Worm (Caenorhabditis elegans) whole organism, L4 larva: ENCODE results near the gene Y60C6A.1.

Experiments used
- R02D3.7 ChIP-seq: fragments of 150-350 bp; sonication (generic microtip); optimal IDR thresholded peaks from 3 replicates; lab custom pipeline; 2014; ENCODE audit warnings: missing biosample characterization, missing genetic modification characterization
- ceh-82 ChIP-seq: sonication (generic microtip); optimal IDR thresholded peaks from 2 replicates; lab custom pipeline; 2017; ENCODE audit warnings: missing biosample characterization, missing genetic modification characterization
- dmd-9 ChIP-seq: fragments of 200-800 bp; sonication (Bioruptor generic); IDR thresholded peaks from 2 replicates; pipeline ENCODE4 v1.3.6; 2022; ENCODE audit warnings: missing genetic modification reagents, missing genetic modification characterization, missing compliant biosample characterization
- egl-27 ChIP-seq: sonication (generic microtip); optimal IDR thresholded peaks from 3 replicates; lab custom pipeline; 2017; ENCODE audit warnings: missing biosample characterization, missing genetic modification reagents, missing genetic modification characterization
- jun-1 ChIP-seq: fragments of 150-350 bp; optimal IDR thresholded peaks from 2 replicates; lab custom pipeline; 2014; ENCODE audit warnings: missing biosample characterization, missing genetic modification reagents, missing genetic modification characterization
- lir-3 ChIP-seq: sonication (generic microtip); optimal IDR thresholded peaks from 2 replicates; lab custom pipeline; 2016; ENCODE audit warnings: mild to moderate bottlenecking, missing genetic modification characterization, missing compliant biosample characterization
- nhr-102 ChIP-seq: sonication (generic microtip); optimal IDR thresholded peaks from 2 replicates; lab custom pipeline; 2016; ENCODE audit warnings: mild to moderate bottlenecking, missing genetic modification characterization, moderate library complexity, missing compliant biosample characterization
- nhr-25 ChIP-seq: sonication (generic microtip); optimal IDR thresholded peaks from 2 replicates; lab custom pipeline; 2017; ENCODE audit warnings: missing genetic modification characterization, mild to moderate bottlenecking, missing compliant biosample characterization, antibody characterized with exemption, moderate library complexity, borderline replicate concordance; ENCODE audit not compliant: insufficient read depth
- nhr-76 ChIP-seq: fragments of 150-350 bp; optimal IDR thresholded peaks from 2 replicates; lab custom pipeline; 2014; ENCODE audit warnings: missing biosample characterization, missing genetic modification characterization
- nhr-77 ChIP-seq: fragments of 150-350 bp; optimal IDR thresholded peaks from 2 replicates; lab custom pipeline; 2014; ENCODE audit warnings: missing biosample characterization, missing genetic modification characterization
- pqm-1 ChIP-seq: sonication (generic microtip); optimal IDR thresholded peaks from 2 replicates; lab custom pipeline; 2017; ENCODE audit warnings: missing biosample characterization, missing genetic modification characterization
- ztf-11 ChIP-seq: fragments of 150-350 bp; optimal IDR thresholded peaks from 2 replicates; lab custom pipeline; 2014; ENCODE audit warnings: missing biosample characterization, missing genetic modification characterization

ce11 chrV:4758540-4758939, 24.9 kb upstream of the Y60C6A.1 start:
- TF ChIP-seq nhr-102 (tag; lab: Kevin White, UChicago) (no peak), lir-3 (tag; lab: Kevin White, UChicago) (no peak), nhr-25 (no peak), ceh-82 (tag; lab: Kevin White, UChicago) (no peak), nhr-76 (tag; lab: Kevin White, UChicago) (no peak), jun-1 (no peak), ztf-11 (tag; lab: Kevin White, UChicago) (no peak), nhr-77 (tag; lab: Kevin White, UChicago) (no peak), egl-27 (tag; lab: Kevin White, UChicago) (no peak), R02D3.7 (no peak), dmd-9 (no peak), pqm-1 (tag; lab: Kevin White, UChicago) (no peak)
